Worm (Caenorhabditis elegans): ENCODE measurements around the gene K08B12.1.

DNA sequence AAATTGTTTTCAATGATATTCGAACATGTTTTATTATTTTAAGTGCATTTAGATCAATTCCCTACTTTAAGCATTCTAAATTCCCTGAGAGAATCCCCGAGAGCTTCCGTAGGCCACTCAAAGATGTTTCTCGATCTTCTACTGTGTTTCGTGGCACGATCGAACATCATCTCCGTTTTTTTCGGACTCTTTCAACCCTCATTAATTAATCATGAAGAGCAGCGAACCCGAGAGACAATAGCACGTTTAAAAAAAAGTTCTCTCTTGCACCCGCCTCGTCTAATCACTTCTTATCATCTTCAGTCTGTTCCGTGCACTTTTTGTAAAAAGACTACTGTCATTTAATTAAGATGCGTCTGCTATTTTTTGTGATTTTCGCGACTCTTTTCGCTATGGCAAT lies 29.4 kb downstream of the K08B12.1 start, which contains the start of gene K12B6.11:
- no peak for TF ChIP-seq unc-130 (GFP tag; optimal IDR thresholded peaks at IDR 0.05)
- TF ChIP-seq madf-10 (tag; optimal IDR thresholded peaks at IDR 0.05): no peak
- TF ChIP-seq Y53G8AR.9 (GFP tag; conservative IDR thresholded peaks at IDR 0.05): no peak
- TF ChIP-seq B0261.1 (tag; optimal IDR thresholded peaks at IDR 0.05): no peak
- TF ChIP-seq lsy-27 (tag; optimal IDR thresholded peaks at IDR 0.05; ENCODE audit: borderline replicate concordance, insufficient read depth): no peak
- TF ChIP-seq F39B2.1 (GFP tag; IDR thresholded peaks at IDR 0.05): no peak
- TF ChIP-seq hlh-12 (tag; optimal IDR thresholded peaks at IDR 0.05): no peak
- TF ChIP-seq nhr-90 (tag; optimal IDR thresholded peaks at IDR 0.05): no peak
- TF ChIP-seq hmg-1.2 (GFP tag; IDR thresholded peaks at IDR 0.05): no peak
- no peak for TF ChIP-seq egrh-3 (GFP tag; IDR thresholded peaks at IDR 0.05)
